Worm (Caenorhabditis elegans) whole organism, midembryonic: ENCODE results near the gene orc-4.

Experiments used
- cog-1 ChIP-seq: sonication (generic microtip); optimal IDR thresholded peaks from 2 replicates; lab custom pipeline; 2016; ENCODE audit warnings: missing genetic modification characterization, missing compliant biosample characterization
- flt-1 ChIP-seq: fragments of 200-800 bp; sonication (Bioruptor generic); IDR thresholded peaks from 2 replicates; pipeline ENCODE4 v1.3.6; 2022; ENCODE audit warnings: missing genetic modification characterization, missing compliant biosample characterization
- ref-1 ChIP-seq: fragments of 200-800 bp; sonication (Bioruptor generic); conservative IDR thresholded peaks from 2 replicates; pipeline ENCODE4 v1.3.6; 2022; ENCODE audit warnings: missing genetic modification reagents, missing genetic modification characterization, missing compliant biosample characterization

DNA sequence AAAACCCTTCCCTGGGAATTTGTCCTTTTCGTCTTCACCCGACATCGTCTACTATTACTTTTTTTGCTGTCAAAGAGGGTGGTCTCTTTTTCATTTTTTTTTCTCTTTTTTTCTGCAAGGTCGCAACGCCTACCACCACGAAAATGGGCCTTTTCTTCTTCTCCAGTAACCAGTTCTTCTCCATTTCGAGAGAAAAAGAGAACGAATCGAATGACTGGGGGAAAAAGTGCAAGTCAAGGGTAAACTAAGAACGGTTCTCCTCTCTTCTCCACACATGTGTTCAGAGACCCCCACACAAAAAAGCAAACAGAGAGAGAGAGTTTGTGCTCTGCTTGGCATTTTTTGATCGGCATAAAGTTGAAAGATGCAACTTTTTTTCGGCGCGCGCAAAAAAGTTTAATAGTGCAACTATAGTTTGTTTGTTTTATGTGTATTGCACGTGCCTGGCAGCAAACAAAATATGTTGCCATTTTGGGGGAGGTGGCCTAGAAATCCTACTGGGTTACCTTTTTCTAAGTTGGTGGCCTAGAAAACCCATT, 9.4 kb upstream of the orc-4 start:
- TF ChIP-seq ref-1 (GFP tag; lab: Robert Waterston, UW), result no peak
- no peak for TF ChIP-seq flt-1 (GFP tag; lab: Robert Waterston, UW)
- TF ChIP-seq cog-1, result no peak
